Worm (Caenorhabditis elegans): Measurements from ENCODE around the gene lact-3.

- no peak for TF ChIP-seq pqm-1 (tag; optimal IDR thresholded peaks at IDR 0.05)
- no peak for TF ChIP-seq nhr-237 (tag; optimal IDR thresholded peaks at IDR 0.05)
- TF ChIP-seq egl-5 (tag; optimal IDR thresholded peaks at IDR 0.05), result no peak
- no peak for TF ChIP-seq ZK546.5 (tag; optimal IDR thresholded peaks at IDR 0.05)
- TF ChIP-seq egl-27 (tag; optimal IDR thresholded peaks at IDR 0.05), result no peak
- TF ChIP-seq sea-2 (GFP tag; optimal IDR thresholded peaks at IDR 0.05), result no peak
- TF ChIP-seq ceh-9 (tag; optimal IDR thresholded peaks at IDR 0.05), result no peak
- no peak for TF ChIP-seq zag-1 (tag; optimal IDR thresholded peaks at IDR 0.05)
Measured at ce11 chrII:10643403-10643802, 14.1 kb downstream of the lact-3 start, which contains the start of gene M28.4.
